Worm (Caenorhabditis elegans) whole organism, late embryonic: ENCODE results near the gene sre-40.

Experiments used
- pqm-1 ChIP-seq: sonication (generic microtip); optimal IDR thresholded peaks from 2 replicates; lab custom pipeline; 2016; ENCODE audit warnings: missing genetic modification characterization, missing compliant biosample characterization
- unc-3 ChIP-seq, 2 experiments: fragments of 200-800 bp in 1 of 2; sonication (Bioruptor generic) in 1 of 2; sonication (generic microtip) in 1 of 2; conservative IDR thresholded peaks in 1 of 2; optimal IDR thresholded peaks in 1 of 2; 2 replicates each; pipeline versions ENCODE4 v1.3.6 to Lab custom; 2016 to 2022; ENCODE audit warnings: missing compliant biosample characterization in 2 of 2, missing genetic modification characterization in 2 of 2, missing genetic modification reagents in 1 of 2

- no peak for TF ChIP-seq pqm-1 (tag; lab: Kevin White, UChicago)
- TF ChIP-seq unc-3 (GFP tag; conservative IDR thresholded peaks at IDR 0.05; lab: Robert Waterston, UW) = no peak
- TF ChIP-seq unc-3 (tag; optimal IDR thresholded peaks at IDR 0.05; lab: Kevin White, UChicago) = no peak
Observed at ce11 chrII:4715676-4716075, 32.1 kb upstream of the sre-40 start, which contains the start of gene F41C3.8.
